Worm (Caenorhabditis elegans) whole organism, L2 larva: Measurements from ENCODE around the gene ZK757.10.

Experiments used
- C34F6.9 ChIP-seq: fragments of 150-350 bp; optimal IDR thresholded peaks from 2 replicates; lab custom pipeline; 2014; ENCODE audit warnings: missing biosample characterization, missing genetic modification characterization
- alr-1 ChIP-seq: fragments of 150-350 bp; optimal IDR thresholded peaks from 2 replicates; lab custom pipeline; 2014; ENCODE audit warnings: missing biosample characterization, missing genetic modification characterization
- aly-2 ChIP-seq: fragments of 150-350 bp; optimal IDR thresholded peaks from 2 replicates; lab custom pipeline; 2014; ENCODE audit warnings: missing biosample characterization, missing genetic modification characterization
- ama-1 ChIP-seq: fragments of 150-350 bp; optimal IDR thresholded peaks from 2 replicates; lab custom pipeline; 2018; ENCODE audit warnings: inconsistent platforms
- ceh-82 ChIP-seq: fragments of 150-350 bp; optimal IDR thresholded peaks from 2 replicates; lab custom pipeline; 2014; ENCODE audit warnings: missing biosample characterization, missing genetic modification characterization
- crh-2 ChIP-seq: sonication (generic microtip); optimal IDR thresholded peaks from 2 replicates; lab custom pipeline; 2017; ENCODE audit warnings: missing biosample characterization, missing genetic modification characterization
- mbf-1 ChIP-seq: sonication (generic microtip); optimal IDR thresholded peaks from 2 replicates; lab custom pipeline; 2017; ENCODE audit warnings: missing biosample characterization, missing genetic modification characterization
- nhr-11 ChIP-seq: fragments of 150-350 bp; optimal IDR thresholded peaks from 2 replicates; lab custom pipeline; 2014; ENCODE audit warnings: missing biosample characterization, missing genetic modification characterization
- nhr-12 ChIP-seq: fragments of 150-350 bp; optimal IDR thresholded peaks from 2 replicates; lab custom pipeline; 2014; ENCODE audit warnings: missing biosample characterization, missing genetic modification characterization
- unc-62 ChIP-seq: fragments of 150-350 bp; optimal IDR thresholded peaks from 2 replicates; lab custom pipeline; 2014; ENCODE audit warnings: missing biosample characterization, missing genetic modification reagents, missing genetic modification characterization
- zag-1 ChIP-seq: fragments of 150-350 bp; optimal IDR thresholded peaks from 2 replicates; lab custom pipeline; 2014; ENCODE audit warnings: missing biosample characterization, missing genetic modification characterization
- ztf-4 ChIP-seq: fragments of 150-350 bp; optimal IDR thresholded peaks from 2 replicates; lab custom pipeline; 2014; ENCODE audit warnings: missing biosample characterization, missing genetic modification characterization

DNA sequence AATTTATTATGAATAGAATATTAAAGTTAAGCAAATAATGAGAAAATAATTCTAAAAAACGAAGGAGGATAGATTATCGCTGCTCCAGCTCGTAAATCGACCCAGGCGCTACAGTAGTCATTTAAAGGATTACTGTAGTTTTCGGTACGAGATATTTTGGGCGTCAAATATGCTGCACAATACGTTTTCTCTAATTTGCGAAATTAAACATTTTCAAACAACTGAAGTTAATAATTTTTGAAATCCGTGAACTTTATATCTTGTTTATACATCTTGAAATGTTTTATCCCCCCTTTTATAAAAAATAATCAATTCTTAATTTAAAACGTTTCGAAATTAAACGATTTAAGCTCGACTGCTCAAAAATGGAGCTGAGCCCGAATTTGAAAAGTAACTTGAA, 31.0 kb upstream of the ZK757.10 start, which contains the start of gene K11H3.2:
- TF ChIP-seq nhr-12 (tag; lab: Kevin White, UChicago) (no peak), ama-1 (lab: Kevin White, UChicago) (no peak), aly-2 (tag; lab: Kevin White, UChicago) (no peak), alr-1 (tag; lab: Kevin White, UChicago) (no peak), ztf-4 (tag; lab: Kevin White, UChicago) (no peak), mbf-1 (tag; lab: Kevin White, UChicago) (no peak), ceh-82 (tag; lab: Kevin White, UChicago) (no peak), zag-1 (tag; lab: Kevin White, UChicago) (no peak), nhr-11 (tag; lab: Kevin White, UChicago) (no peak), C34F6.9 (no peak), unc-62 (GFP tag; lab: Kevin White, UChicago) (no peak), crh-2 (tag; lab: Kevin White, UChicago) (no peak)
